Fruit fly (Drosophila melanogaster) whole organism, adult: ENCODE data around the gene msi.

Experiments
- CG11617 ChIP-seq: fragments of 200-800 bp; sonication (Bioruptor generic); optimal IDR thresholded peaks from 2 replicates; lab custom pipeline; 2017; ENCODE audit warnings: mild to moderate bottlenecking, missing biosample characterization, missing genetic modification reagents, missing genetic modification characterization
- CG12768 ChIP-seq: fragments of 200-800 bp; sonication (Bioruptor generic); optimal IDR thresholded peaks from 2 replicates; lab custom pipeline; 2017; ENCODE audit warnings: missing biosample characterization, missing genetic modification characterization, mild to moderate bottlenecking, moderate library complexity, missing genetic modification reagents
- CG14711 ChIP-seq: fragments of 200-800 bp; sonication (Bioruptor generic); optimal IDR thresholded peaks from 2 replicates; lab custom pipeline; 2018; ENCODE audit warnings: missing biosample characterization, mild to moderate bottlenecking, missing genetic modification characterization, moderate library complexity
- CG1620 ChIP-seq: fragments of 200-800 bp; sonication (Bioruptor generic); optimal IDR thresholded peaks from 2 replicates; lab custom pipeline; 2016; ENCODE audit warnings: missing biosample characterization, missing genetic modification characterization
- CG33017 ChIP-seq: fragments of 200-800 bp; sonication (Bioruptor generic); optimal IDR thresholded peaks from 2 replicates; lab custom pipeline; 2018; ENCODE audit warnings: missing biosample characterization, mild to moderate bottlenecking, missing genetic modification characterization, moderate library complexity
- CG5204 ChIP-seq: fragments of 200-800 bp; sonication (Bioruptor generic); optimal IDR thresholded peaks from 2 replicates; lab custom pipeline; 2016; ENCODE audit warnings: missing biosample characterization, missing genetic modification characterization
- CG7045 ChIP-seq: fragments of 200-800 bp; sonication (Bioruptor generic); optimal IDR thresholded peaks from 2 replicates; lab custom pipeline; 2017; ENCODE audit warnings: missing biosample characterization, mild to moderate bottlenecking, missing genetic modification characterization
- CG7101 ChIP-seq: fragments of 200-800 bp; sonication (Bioruptor generic); optimal IDR thresholded peaks from 2 replicates; lab custom pipeline; 2018; ENCODE audit warnings: missing biosample characterization, mild to moderate bottlenecking, missing genetic modification characterization, moderate library complexity
- Clk ChIP-seq: fragments of 200-800 bp; sonication (Bioruptor generic); optimal IDR thresholded peaks from 2 replicates; lab custom pipeline; 2017; ENCODE audit warnings: missing biosample characterization, missing genetic modification characterization
- Crg-1 ChIP-seq: fragments of 200-800 bp; sonication (Bioruptor generic); optimal IDR thresholded peaks from 2 replicates; lab custom pipeline; 2016; ENCODE audit warnings: missing biosample characterization, missing genetic modification characterization
- Hr96 ChIP-seq: fragments of 200-800 bp; sonication (Bioruptor generic); optimal IDR thresholded peaks from 2 replicates; lab custom pipeline; 2016; ENCODE audit warnings: missing biosample characterization, missing genetic modification characterization
- Mnt ChIP-seq: fragments of 200-800 bp; sonication (Bioruptor generic); optimal IDR thresholded peaks from 2 replicates; lab custom pipeline; 2016; ENCODE audit warnings: missing biosample characterization, mild to moderate bottlenecking, missing genetic modification characterization
- bab1 ChIP-seq: fragments of 200-800 bp; sonication (Bioruptor generic); optimal IDR thresholded peaks from 3 replicates; lab custom pipeline; 2019; ENCODE audit warnings: missing biosample characterization, mild to moderate bottlenecking, missing genetic modification characterization, moderate library complexity
- cic ChIP-seq: fragments of 200-800 bp; sonication (Bioruptor generic); optimal IDR thresholded peaks from 2 replicates; lab custom pipeline; 2017; ENCODE audit warnings: missing biosample characterization, mild to moderate bottlenecking, missing genetic modification characterization, moderate library complexity
- cnc ChIP-seq, 2 experiments: fragments of >200 bp; optimal IDR thresholded peaks; 2 replicates each; lab custom pipeline; 2017
- kay ChIP-seq: fragments of 200-800 bp; sonication (Bioruptor generic); peaks from one replicate; lab custom pipeline; 2016; ENCODE audit warnings: missing biosample characterization, missing genetic modification characterization, borderline replicate concordance
- ovo ChIP-seq: fragments of 200-800 bp; sonication (Bioruptor generic); optimal IDR thresholded peaks from 2 replicates; lab custom pipeline; 2016; ENCODE audit warnings: missing biosample characterization, missing genetic modification characterization
- pad ChIP-seq: fragments of 200-800 bp; sonication (Bioruptor generic); optimal IDR thresholded peaks from 3 replicates; lab custom pipeline; 2017; ENCODE audit warnings: missing biosample characterization, missing genetic modification characterization, mild to moderate bottlenecking, moderate library complexity, missing genetic modification reagents
- tj ChIP-seq: fragments of 200-800 bp; sonication (Bioruptor generic); optimal IDR thresholded peaks from 3 replicates; lab custom pipeline; 2017; ENCODE audit warnings: missing biosample characterization, mild to moderate bottlenecking, missing genetic modification characterization, moderate library complexity
- toe ChIP-seq: fragments of 200-800 bp; sonication (Bioruptor generic); optimal IDR thresholded peaks from 2 replicates; lab custom pipeline; 2016; ENCODE audit warnings: missing biosample characterization, missing genetic modification characterization

The msi gene

DNA sequence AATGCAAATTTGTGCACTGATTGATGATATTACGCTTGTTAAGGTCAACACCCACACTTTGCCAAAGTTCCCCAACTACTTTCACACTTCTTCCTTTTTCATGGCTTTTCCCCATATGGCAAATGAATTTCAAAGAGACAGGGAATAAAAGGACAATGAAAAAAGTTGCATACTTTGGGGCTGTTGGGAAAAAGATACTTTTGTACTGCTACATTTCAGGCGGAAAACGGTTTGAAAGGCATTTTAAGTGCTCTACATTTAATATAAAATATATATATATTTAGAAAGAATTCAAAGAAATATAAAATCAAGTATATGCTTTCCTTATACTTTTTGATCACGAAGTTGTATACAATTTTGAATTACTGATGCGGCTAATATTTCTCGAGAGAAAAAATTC, 3.2 kb upstream of the msi start:
- TF ChIP-seq bab1 (GFP tag; lab: Kevin White, UChicago) (no peak), cic (no peak), Crg-1 (GFP tag; lab: Kevin White, UChicago) (no peak), tj (GFP tag; lab: Kevin White, UChicago) (no peak)

DNA sequence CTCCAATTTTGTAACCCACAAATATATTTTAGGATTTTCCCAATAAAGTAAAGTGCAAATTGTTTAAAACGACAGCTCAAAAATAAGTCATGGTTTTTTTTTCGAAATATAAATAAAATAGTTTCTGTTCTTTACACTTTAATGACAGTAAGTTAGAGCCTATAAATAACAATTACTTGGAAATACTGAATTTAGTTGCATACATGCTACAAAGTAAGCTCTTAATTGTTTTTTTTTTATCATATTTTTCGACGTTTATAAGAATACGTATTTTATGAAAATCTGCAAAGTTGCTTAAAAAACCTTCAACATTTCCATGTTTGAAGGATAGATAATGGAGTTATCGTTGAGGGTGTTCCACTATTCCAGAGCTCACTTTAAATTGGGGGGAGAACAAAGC, 1.6 kb downstream of the msi start:
- TF ChIP-seq CG33017 (tag; lab: Kevin White, UChicago) (no peak), pad (GFP tag; lab: Kevin White, UChicago) (no peak), Clk (no peak), CG12768 (GFP tag; lab: Kevin White, UChicago) (no peak), Mnt (GFP tag; lab: Kevin White, UChicago) (no peak), cic (no peak), tj (GFP tag; lab: Kevin White, UChicago) (no peak), CG14711 (tag; lab: Kevin White, UChicago) (no peak), CG7101 (no peak), CG11617 (GFP tag; lab: Kevin White, UChicago) (no peak), Crg-1 (GFP tag; lab: Kevin White, UChicago) (no peak), bab1 (GFP tag; lab: Kevin White, UChicago) (no peak), CG1620 (GFP tag; lab: Kevin White, UChicago) (no peak), toe (GFP tag; lab: Kevin White, UChicago) (no peak), Hr96 (GFP tag; lab: Kevin White, UChicago) (no peak), ovo (GFP tag; lab: Kevin White, UChicago) (no peak), cnc (optimal IDR thresholded peaks at IDR 0.05; lab: Kevin White, UChicago) (no peak), CG5204 (GFP tag; lab: Kevin White, UChicago) (no peak)

DNA sequence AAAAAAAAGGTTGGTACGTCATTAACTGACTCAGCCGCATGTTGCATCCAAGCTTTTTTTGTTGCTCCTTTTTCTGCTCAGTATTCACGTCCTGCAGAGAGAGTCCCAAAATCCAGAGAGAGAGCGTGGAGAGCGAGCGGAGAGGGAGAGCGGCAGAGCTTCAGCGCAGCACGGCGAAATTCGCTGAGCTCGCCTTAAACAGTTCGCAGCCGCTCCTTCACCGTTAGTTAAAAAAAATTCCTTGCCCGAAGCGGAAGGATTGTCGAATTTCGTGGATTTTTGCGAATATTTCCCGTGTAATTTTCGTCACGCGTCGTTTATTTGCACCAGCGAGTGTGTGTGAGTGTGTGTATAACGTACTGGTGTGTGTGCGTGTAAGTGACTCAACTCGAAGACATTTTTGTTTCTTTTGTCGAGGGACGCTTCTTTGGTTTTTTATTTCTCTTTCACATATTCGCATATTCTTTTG, 2.2 kb downstream of the msi start:
- TF ChIP-seq CG12768 (GFP tag; lab: Kevin White, UChicago), result peak; percentile 25
- TF ChIP-seq CG7045, result no peak
- no peak for TF ChIP-seq kay
- no peak for TF ChIP-seq CG7101
- peak; percentile 54 for TF ChIP-seq tj (GFP tag; lab: Kevin White, UChicago)
- TF ChIP-seq toe (GFP tag; lab: Kevin White, UChicago), result no peak
- no peak for TF ChIP-seq CG5204 (GFP tag; lab: Kevin White, UChicago)

DNA sequence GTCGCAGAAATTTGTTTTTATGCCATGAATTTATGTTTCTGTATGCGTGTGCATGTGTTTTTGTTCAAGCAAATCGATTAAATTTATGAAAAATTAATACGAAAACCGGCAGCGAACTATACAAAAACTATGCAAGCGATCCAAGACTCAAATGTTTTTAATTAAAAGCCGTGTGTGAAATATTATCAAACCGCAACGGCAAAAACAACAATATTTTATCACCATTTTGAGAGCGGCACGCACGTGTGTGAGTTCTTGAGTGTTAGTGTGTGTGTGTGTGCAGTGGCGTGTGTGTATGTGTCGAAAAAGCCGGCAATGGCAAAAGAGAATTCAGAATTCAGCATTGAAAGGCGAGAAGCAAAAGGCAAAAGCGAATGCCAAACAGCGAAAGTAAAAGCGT, 2.7 kb downstream of the msi start:
- TF ChIP-seq cnc (optimal IDR thresholded peaks at IDR 0.05; lab: Kevin White, UChicago) (no peak), Mnt (GFP tag; lab: Kevin White, UChicago) (no peak), pad (GFP tag; lab: Kevin White, UChicago) (no peak), CG5204 (GFP tag; lab: Kevin White, UChicago) (no peak), cic (no peak), CG7101 (no peak), CG11617 (GFP tag; lab: Kevin White, UChicago) (no peak), Crg-1 (GFP tag; lab: Kevin White, UChicago) (no peak), toe (GFP tag; lab: Kevin White, UChicago) (no peak), kay (no peak), bab1 (GFP tag; lab: Kevin White, UChicago) (no peak), ovo (GFP tag; lab: Kevin White, UChicago) (no peak), CG1620 (GFP tag; lab: Kevin White, UChicago) (no peak)

DNA sequence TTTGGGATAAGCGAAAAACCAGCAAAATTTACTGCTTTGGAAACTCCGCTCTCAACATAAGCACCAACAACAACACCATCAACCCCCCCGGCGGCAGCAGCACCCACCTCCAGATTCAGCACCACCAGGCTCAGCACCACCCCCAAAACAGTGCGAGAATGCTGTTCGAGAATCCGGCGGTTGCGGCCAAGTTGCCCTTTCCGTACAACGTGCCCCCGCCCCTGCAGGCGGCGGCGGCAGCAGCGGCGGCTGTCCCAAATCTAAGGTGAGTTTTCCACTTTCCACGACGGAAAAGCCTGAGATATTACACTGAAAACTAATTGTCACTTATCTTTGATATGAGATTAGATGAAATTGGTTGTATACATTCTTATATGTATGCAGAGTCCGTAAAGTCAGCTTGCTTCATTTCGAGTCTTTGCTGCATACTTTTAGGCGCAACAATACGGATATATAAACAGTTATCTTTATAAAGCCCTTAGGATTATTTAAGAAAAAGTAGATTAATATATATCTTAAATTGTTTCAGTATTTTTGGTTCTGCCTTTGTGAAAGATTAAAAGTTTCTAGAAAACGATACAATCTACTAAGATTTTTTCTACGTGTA, 3.6 kb downstream of the msi start:
- TF ChIP-seq Mnt (GFP tag; lab: Kevin White, UChicago) (no peak), CG7101 (no peak), bab1 (GFP tag; lab: Kevin White, UChicago) (no peak), cnc (optimal IDR thresholded peaks at IDR 0.05; lab: Kevin White, UChicago) (no peak), Hr96 (GFP tag; lab: Kevin White, UChicago) (no peak), cic (no peak), CG5204 (GFP tag; lab: Kevin White, UChicago) (no peak), pad (GFP tag; lab: Kevin White, UChicago) (no peak), toe (GFP tag; lab: Kevin White, UChicago) (no peak)

DNA sequence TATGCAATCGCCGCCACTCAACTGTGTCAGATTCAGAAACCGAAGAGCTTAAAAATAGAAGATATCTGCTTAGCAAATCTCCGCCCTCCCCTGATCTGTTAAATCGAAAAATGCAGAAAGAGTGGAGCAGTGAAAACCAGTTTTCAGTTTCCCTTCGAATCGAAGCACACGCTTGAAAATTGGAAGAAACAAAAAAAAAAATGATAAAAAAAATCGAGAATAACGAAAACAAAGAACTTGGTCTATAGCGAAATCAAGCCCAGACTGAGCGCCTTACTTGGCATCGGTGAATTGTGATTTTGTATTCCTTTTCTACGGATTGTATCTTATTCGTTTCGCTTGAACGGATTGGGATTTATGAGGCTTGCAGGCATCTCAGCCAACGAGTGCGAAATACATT, 13.4 kb downstream of the msi start:
- TF ChIP-seq CG7101 (no peak), cic (no peak), CG5204 (GFP tag; lab: Kevin White, UChicago) (no peak), Clk (no peak), CG7045 (no peak), CG12768 (GFP tag; lab: Kevin White, UChicago) (no peak), Hr96 (GFP tag; lab: Kevin White, UChicago) (no peak), bab1 (GFP tag; lab: Kevin White, UChicago) (no peak), pad (GFP tag; lab: Kevin White, UChicago) (no peak), CG33017 (tag; lab: Kevin White, UChicago) (no peak), CG14711 (tag; lab: Kevin White, UChicago) (no peak), CG11617 (GFP tag; lab: Kevin White, UChicago) (no peak), Crg-1 (GFP tag; lab: Kevin White, UChicago) (no peak), cnc (optimal IDR thresholded peaks at IDR 0.05; lab: Kevin White, UChicago) (no peak), tj (GFP tag; lab: Kevin White, UChicago) (no peak), ovo (GFP tag; lab: Kevin White, UChicago) (no peak), Mnt (GFP tag; lab: Kevin White, UChicago) (no peak)
